Worm (Caenorhabditis elegans) whole organism, young adult: ENCODE measurements around the gene dnj-11.

Experiments
- B0261.1 ChIP-seq: sonication (generic microtip); optimal IDR thresholded peaks from 2 replicates; lab custom pipeline; 2016; ENCODE audit warnings: mild to moderate bottlenecking, missing genetic modification characterization, moderate library complexity, missing compliant biosample characterization
- B0336.3 ChIP-seq: fragments of 200-800 bp; sonication (Bioruptor generic); IDR thresholded peaks from 2 replicates; pipeline ENCODE4 v1.3.6; 2022; ENCODE audit warnings: missing genetic modification characterization, missing compliant biosample characterization
- F10E7.11 ChIP-seq: sonication (generic microtip); optimal IDR thresholded peaks from 2 replicates; lab custom pipeline; 2017; ENCODE audit warnings: mild to moderate bottlenecking, missing genetic modification characterization, moderate library complexity, missing compliant biosample characterization
- Y67H2A.10 ChIP-seq: fragments of 200-800 bp; sonication (Bioruptor generic); conservative IDR thresholded peaks from 2 replicates; pipeline ENCODE4 v1.3.6; 2022; ENCODE audit warnings: missing genetic modification reagents, missing genetic modification characterization, missing compliant biosample characterization
- attf-3 ChIP-seq: fragments of 200-800 bp; sonication (Bioruptor generic); conservative IDR thresholded peaks from 2 replicates; pipeline ENCODE4 v1.3.6; 2022; ENCODE audit warnings: missing genetic modification reagents, missing genetic modification characterization, missing compliant biosample characterization
- attf-6 ChIP-seq: fragments of 200-800 bp; sonication (Bioruptor generic); IDR thresholded peaks from 2 replicates; pipeline ENCODE4 v1.3.6; 2022; ENCODE audit warnings: missing genetic modification reagents, missing genetic modification characterization, missing compliant biosample characterization
- cebp-1 ChIP-seq, 2 experiments: fragments of 200-800 bp in 1 of 2; sonication (Bioruptor generic) in 1 of 2; sonication (generic microtip) in 1 of 2; IDR thresholded peaks in 1 of 2; optimal IDR thresholded peaks in 1 of 2; 2 replicates each; pipeline versions ENCODE4 v1.3.6 to Lab custom; 2017 to 2022; ENCODE audit warnings: missing compliant biosample characterization in 2 of 2, missing genetic modification characterization in 2 of 2, mild to moderate bottlenecking in 1 of 2, missing genetic modification reagents in 1 of 2, moderate library complexity in 1 of 2
- ceh-58 ChIP-seq: fragments of 200-800 bp; sonication (Bioruptor generic); IDR thresholded peaks from 2 replicates; pipeline ENCODE4 v1.3.6; 2022; ENCODE audit warnings: missing genetic modification characterization, missing compliant biosample characterization
- die-1 ChIP-seq: sonication (generic microtip); optimal IDR thresholded peaks from 2 replicates; lab custom pipeline; 2016; ENCODE audit warnings: missing genotype, mild to moderate bottlenecking, missing genetic modification characterization, missing compliant biosample characterization
- efl-1 ChIP-seq: fragments of 150-350 bp; optimal IDR thresholded peaks from 2 replicates; lab custom pipeline; 2014; ENCODE audit warnings: missing biosample characterization, missing genetic modification reagents, missing genetic modification characterization
- egl-44 ChIP-seq: fragments of 200-800 bp; sonication (Bioruptor generic); IDR thresholded peaks from 2 replicates; pipeline ENCODE4 v1.3.6; 2022; ENCODE audit warnings: missing genetic modification reagents, missing genetic modification characterization, missing compliant biosample characterization
- ets-4 ChIP-seq: fragments of 200-800 bp; sonication (Bioruptor generic); optimal IDR thresholded peaks from 2 replicates; lab custom pipeline; 2018; ENCODE audit warnings: mild to moderate bottlenecking, missing genetic modification characterization, missing compliant biosample characterization
- fkh-3 ChIP-seq: sonication (generic microtip); optimal IDR thresholded peaks from 2 replicates; lab custom pipeline; 2016; ENCODE audit warnings: mild to moderate bottlenecking, missing genetic modification characterization, missing compliant biosample characterization
- him-1 ChIP-seq: sonication (generic microtip); optimal IDR thresholded peaks from 2 replicates; lab custom pipeline; 2016; ENCODE audit warnings: missing genotype, missing genetic modification reagents, missing genetic modification characterization, missing compliant biosample characterization
- hlh-12 ChIP-seq: sonication (generic microtip); optimal IDR thresholded peaks from 2 replicates; lab custom pipeline; 2016; ENCODE audit warnings: missing genetic modification characterization, missing compliant biosample characterization
- hmg-1.2 ChIP-seq: fragments of 200-800 bp; sonication (Bioruptor generic); IDR thresholded peaks from 2 replicates; pipeline ENCODE4 v1.3.6; 2022; ENCODE audit warnings: missing genetic modification reagents, missing genetic modification characterization, missing compliant biosample characterization
- hrde-1 ChIP-seq: sonication (generic microtip); optimal IDR thresholded peaks from 2 replicates; lab custom pipeline; 2016; ENCODE audit warnings: missing genetic modification characterization, mild to moderate bottlenecking, missing compliant biosample characterization, moderate library complexity, missing genotype, missing genetic modification reagents, borderline replicate concordance
- lag-1 ChIP-seq: fragments of 200-800 bp; sonication (Bioruptor generic); IDR thresholded peaks from 2 replicates; pipeline ENCODE4 v1.3.6; 2022; ENCODE audit warnings: missing genetic modification reagents, missing genetic modification characterization, missing compliant biosample characterization
- let-526 ChIP-seq: fragments of 200-800 bp; sonication (Bioruptor generic); IDR thresholded peaks from 2 replicates; pipeline ENCODE4 v1.3.6; 2022; ENCODE audit warnings: missing genetic modification reagents, missing genetic modification characterization, missing compliant biosample characterization
- lir-1 ChIP-seq: fragments of 200-800 bp; sonication (Bioruptor generic); conservative IDR thresholded peaks from 2 replicates; pipeline ENCODE4 v1.3.6; 2022; ENCODE audit warnings: missing genetic modification reagents, missing genetic modification characterization, missing compliant biosample characterization
- madf-8 ChIP-seq: fragments of 200-800 bp; sonication (Bioruptor generic); conservative IDR thresholded peaks from 2 replicates; pipeline ENCODE4 v1.3.6; 2022; ENCODE audit warnings: missing genetic modification reagents, missing genetic modification characterization, missing compliant biosample characterization
- mes-4 ChIP-seq: sonication (generic microtip); optimal IDR thresholded peaks from 2 replicates; lab custom pipeline; 2016; ENCODE audit warnings: missing genotype, missing genetic modification characterization, missing compliant biosample characterization
- nhr-80 ChIP-seq: sonication (generic microtip); optimal IDR thresholded peaks from 2 replicates; lab custom pipeline; 2016; ENCODE audit warnings: missing genetic modification characterization, missing compliant biosample characterization
- pbrm-1 ChIP-seq: fragments of 200-800 bp; sonication (Bioruptor generic); IDR thresholded peaks from 2 replicates; pipeline ENCODE4 v1.3.6; 2022; ENCODE audit warnings: missing genetic modification reagents, missing genetic modification characterization, missing compliant biosample characterization
- repo-1 ChIP-seq: sonication (generic microtip); optimal IDR thresholded peaks from 2 replicates; lab custom pipeline; 2017; ENCODE audit warnings: mild to moderate bottlenecking, missing genetic modification characterization, missing compliant biosample characterization
- rpc-1 ChIP-seq, 2 experiments: fragments of 150-350 bp in 1 of 2; sonication (generic microtip) in 1 of 2; optimal IDR thresholded peaks; 2 replicates each; lab custom pipeline; 2014 to 2018; ENCODE audit warnings: missing biosample characterization in 1 of 2, missing genetic modification characterization in 1 of 2, missing genetic modification reagents in 1 of 2, missing genotype in 1 of 2
- sea-2 ChIP-seq: fragments of 200-800 bp; sonication (Bioruptor generic); IDR thresholded peaks from 2 replicates; pipeline ENCODE4 v1.3.6; 2022; ENCODE audit warnings: missing genetic modification characterization, missing compliant biosample characterization
- snpc-1.1 ChIP-seq: sonication (generic microtip); optimal IDR thresholded peaks from 2 replicates; lab custom pipeline; 2017; ENCODE audit warnings: missing genetic modification characterization, mild to moderate bottlenecking, missing compliant biosample characterization, antibody characterized with exemption, moderate library complexity, missing genotype, missing genetic modification reagents; ENCODE audit not compliant: insufficient read depth
- snpc-1.3 ChIP-seq: sonication (generic microtip); optimal IDR thresholded peaks from 2 replicates; lab custom pipeline; 2017; ENCODE audit warnings: missing genetic modification characterization, mild to moderate bottlenecking, missing compliant biosample characterization, antibody characterized with exemption, moderate library complexity, missing genotype, missing genetic modification reagents; ENCODE audit not compliant: insufficient read depth
- snpc-4 ChIP-seq, 5 experiments: fragments of 150-350 bp in 1 of 5; sonication (generic microtip) in 4 of 5; optimal IDR thresholded peaks; 2 replicates each; lab custom pipeline; 2014 to 2018; ENCODE audit warnings: missing genetic modification characterization in 5 of 5, missing biosample characterization in 3 of 5, antibody characterized with exemption in 2 of 5, mild to moderate bottlenecking in 2 of 5, missing compliant biosample characterization in 2 of 5, missing genotype in 2 of 5, moderate library complexity in 2 of 5, missing genetic modification reagents in 1 of 5
- tbp1 ChIP-seq: fragments of 200-800 bp; sonication (Bioruptor generic); optimal IDR thresholded peaks from 2 replicates; lab custom pipeline; 2018; ENCODE audit warnings: mild to moderate bottlenecking, missing genetic modification characterization, missing compliant biosample characterization
- tlf-1 ChIP-seq: fragments of 200-800 bp; sonication (Bioruptor generic); optimal IDR thresholded peaks from 2 replicates; lab custom pipeline; 2018; ENCODE audit warnings: mild to moderate bottlenecking, missing genetic modification characterization, missing compliant biosample characterization
- unc-130 ChIP-seq: sonication (generic microtip); optimal IDR thresholded peaks from 2 replicates; lab custom pipeline; 2016; ENCODE audit warnings: missing genetic modification reagents, missing genetic modification characterization, missing compliant biosample characterization
- xnd-1 ChIP-seq: sonication (generic microtip); optimal IDR thresholded peaks from 2 replicates; lab custom pipeline; 2016; ENCODE audit warnings: missing genotype, missing genetic modification reagents, missing genetic modification characterization, missing compliant biosample characterization

dnj-11 gene

ce11 chrIV:6560434-6560833 lies 25.2 kb upstream of the dnj-11 start, which contains the start of gene best-9:
Gene best-9 (plus strand): TSS chrIV:6560734.
- TF ChIP-seq B0336.3 (GFP tag; lab: Robert Waterston, UW) (no peak), efl-1 (GFP tag; lab: Kevin White, UChicago) (no peak), mes-4 (tag; lab: Kevin White, UChicago) (no peak), repo-1 (no peak), attf-3 (GFP tag; lab: Robert Waterston, UW) (no peak), ceh-58 (no peak), fkh-3 (tag; lab: Kevin White, UChicago) (no peak), Y67H2A.10 (no peak), sea-2 (GFP tag; lab: Robert Waterston, UW) (no peak), madf-8 (GFP tag; lab: Robert Waterston, UW) (no peak)

- TF ChIP-seq B0261.1 (tag; lab: Kevin White, UChicago) (peak; percentile 39), him-1 (tag; lab: Kevin White, UChicago) (peak; percentile 32), F10E7.11 (tag; lab: Kevin White, UChicago) (no peak), snpc-4 (GFP tag; optimal IDR thresholded peaks at IDR 0.05; lab: Kevin White, UChicago) (no peak), snpc-4 (tag; optimal IDR thresholded peaks at IDR 0.05; lab: Kevin White, UChicago) (peak in 1 of 4 experiments; percentile 71), tbp1 (GFP tag; lab: Kevin White, UChicago) (peak; percentile 73), rpc-1 (optimal IDR thresholded peaks at IDR 0.05; lab: Kevin White, UChicago) (peak; percentile 33), rpc-1 (tag; optimal IDR thresholded peaks at IDR 0.05; lab: Kevin White, UChicago) (peak; percentile 76)
Observed at ce11 chrIV:6562039-6562438, 23.6 kb upstream of the dnj-11 start.

- TF ChIP-seq hmg-1.2 (no peak), hrde-1 (no peak), unc-130 (GFP tag; lab: Kevin White, UChicago) (no peak), die-1 (no peak), xnd-1 (no peak), egl-44 (GFP tag; lab: Robert Waterston, UW) (no peak), snpc-4 (GFP tag; optimal IDR thresholded peaks at IDR 0.05; lab: Kevin White, UChicago) (peak; percentile 47), snpc-4 (tag; optimal IDR thresholded peaks at IDR 0.05; lab: Kevin White, UChicago) (peak; percentile 3 to 76 (median 66)), snpc-1.1 (peak; percentile 82), hlh-12 (no peak), lag-1 (GFP tag; lab: Robert Waterston, UW) (no peak), ets-4 (GFP tag; lab: Kevin White, UChicago) (no peak)
- TF ChIP-seq, all 124 proteins: peak for 2
Observed at ce11 chrIV:6565605-6566004, 20.1 kb upstream of the dnj-11 start.

ce11 chrIV:6572238-6572637 lies 13.4 kb upstream of the dnj-11 start, which contains the start of gene bicd-1:
Gene bicd-1 (minus strand): TSS chrIV:6572338.
- no peak for TF ChIP-seq attf-6 (GFP tag; lab: Robert Waterston, UW)

ce11 chrIV:6572655-6573054 lies 13.0 kb upstream of the dnj-11 start:
- TF ChIP-seq cebp-1 (GFP tag; IDR thresholded peaks at IDR 0.05; lab: Robert Waterston, UW), result no peak
- TF ChIP-seq cebp-1 (tag; optimal IDR thresholded peaks at IDR 0.05; lab: Kevin White, UChicago), result peak; percentile 47
- TF ChIP-seq snpc-1.3 (tag; lab: Kevin White, UChicago), result no peak
- TF ChIP-seq nhr-80 (tag; lab: Kevin White, UChicago), result peak; percentile 12
- TF ChIP-seq lir-1, result no peak
- no peak for TF ChIP-seq let-526 (GFP tag; lab: Robert Waterston, UW)
- TF ChIP-seq tlf-1 (GFP tag; lab: Kevin White, UChicago), result no peak
- peak; percentile 74 for TF ChIP-seq hmg-1.2
- TF ChIP-seq snpc-1.1, result no peak
- no peak for TF ChIP-seq pbrm-1 (GFP tag; lab: Robert Waterston, UW)
